Worm (Caenorhabditis elegans) whole organism, young adult: ENCODE results near the gene F20D6.9.

Experiments used
- F39B2.1 ChIP-seq: fragments of 200-800 bp; sonication (Bioruptor generic); IDR thresholded peaks from 2 replicates; pipeline ENCODE4 v1.3.6; 2022; ENCODE audit warnings: missing genetic modification reagents, missing genetic modification characterization, missing compliant biosample characterization
- T07F8.4 ChIP-seq: sonication (generic microtip); optimal IDR thresholded peaks from 2 replicates; lab custom pipeline; 2016; ENCODE audit warnings: mild to moderate bottlenecking, missing genetic modification characterization, moderate library complexity, missing compliant biosample characterization
- ama-1 ChIP-seq, 3 experiments: fragments of 150-350 bp in 1 of 3; sonication (generic microtip) in 2 of 3; optimal IDR thresholded peaks; 2 replicates each; lab custom pipeline; 2014 to 2018; ENCODE audit warnings: missing biosample characterization in 2 of 3, missing genetic modification characterization in 2 of 3, missing genetic modification reagents in 2 of 3
- aptf-3 ChIP-seq: fragments of 200-800 bp; sonication (Bioruptor generic); IDR thresholded peaks from 2 replicates; pipeline ENCODE4 v1.3.6; 2022; ENCODE audit warnings: missing genetic modification characterization, missing compliant biosample characterization
- nfya-2 ChIP-seq: fragments of 200-800 bp; sonication (Bioruptor generic); IDR thresholded peaks from 2 replicates; pipeline ENCODE4 v1.3.6; 2022; ENCODE audit warnings: missing genetic modification reagents, missing genetic modification characterization, missing compliant biosample characterization
- pha-4 ChIP-seq: fragments of 150-350 bp; sonication (generic microtip); optimal IDR thresholded peaks from 2 replicates; lab custom pipeline; 2014; ENCODE audit warnings: missing biosample characterization, missing genetic modification reagents, missing genetic modification characterization
- unc-130 ChIP-seq: sonication (generic microtip); optimal IDR thresholded peaks from 2 replicates; lab custom pipeline; 2016; ENCODE audit warnings: missing genetic modification reagents, missing genetic modification characterization, missing compliant biosample characterization

DNA sequence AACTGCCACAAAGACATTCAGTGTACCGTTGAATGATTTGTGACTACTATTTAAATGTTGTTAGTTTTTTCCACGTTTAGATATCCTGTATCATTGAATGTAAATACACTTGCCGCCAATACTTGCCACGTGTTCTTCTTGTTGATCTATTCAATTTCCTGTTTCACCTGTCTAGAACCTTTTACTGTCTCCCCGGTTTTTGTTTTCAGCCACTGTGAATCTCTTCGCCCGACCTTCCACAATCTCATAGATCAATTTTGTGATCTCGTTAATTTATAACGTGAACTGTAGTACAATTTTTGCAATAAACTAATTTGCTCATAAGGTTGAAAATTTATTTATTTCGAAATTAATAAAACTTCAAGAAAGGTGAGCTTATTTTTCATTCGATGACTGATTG is 31.9 kb downstream of the F20D6.9 start, which contains the start of gene D1014.13:
- no peak for TF ChIP-seq F39B2.1 (GFP tag; lab: Robert Waterston, UW)
- no peak for TF ChIP-seq unc-130 (GFP tag; lab: Kevin White, UChicago)
- TF ChIP-seq pha-4 (tag; lab: Kevin White, UChicago), result no peak
- no peak for TF ChIP-seq nfya-2 (GFP tag; lab: Robert Waterston, UW)
- TF ChIP-seq T07F8.4 (tag; lab: Kevin White, UChicago), result no peak
- no peak for TF ChIP-seq aptf-3 (GFP tag; lab: Robert Waterston, UW)
- TF ChIP-seq ama-1 (optimal IDR thresholded peaks at IDR 0.05; lab: Kevin White, UChicago), result no peak
- no peak for TF ChIP-seq ama-1 (GFP tag; optimal IDR thresholded peaks at IDR 0.05; lab: Kevin White, UChicago)
